Worm (Caenorhabditis elegans) whole organism, L2 larva: ENCODE measurements around the gene atz-1.

ENCODE experiments used
- C34F6.9 ChIP-seq: fragments of 150-350 bp; optimal IDR thresholded peaks from 2 replicates; lab custom pipeline; 2014; ENCODE audit warnings: missing biosample characterization, missing genetic modification characterization
- F13H6.1 ChIP-seq: sonication (generic microtip); optimal IDR thresholded peaks from 2 replicates; lab custom pipeline; 2016; ENCODE audit warnings: missing genetic modification characterization, missing compliant biosample characterization
- R02D3.7 ChIP-seq: fragments of 150-350 bp; optimal IDR thresholded peaks from 2 replicates; lab custom pipeline; 2014; ENCODE audit warnings: missing biosample characterization, missing genetic modification characterization
- ZK546.5 ChIP-seq: sonication (generic microtip); optimal IDR thresholded peaks from 2 replicates; lab custom pipeline; 2017; ENCODE audit warnings: missing biosample characterization, missing genetic modification characterization
- alr-1 ChIP-seq: fragments of 150-350 bp; optimal IDR thresholded peaks from 2 replicates; lab custom pipeline; 2014; ENCODE audit warnings: missing biosample characterization, missing genetic modification characterization
- ama-1 ChIP-seq: fragments of 150-350 bp; optimal IDR thresholded peaks from 2 replicates; lab custom pipeline; 2018; ENCODE audit warnings: inconsistent platforms
- blmp-1 ChIP-seq: sonication (generic microtip); optimal IDR thresholded peaks from 2 replicates; lab custom pipeline; 2017; ENCODE audit warnings: missing genetic modification characterization, mild to moderate bottlenecking, missing compliant biosample characterization, antibody characterized with exemption, moderate library complexity; ENCODE audit not compliant: insufficient read depth
- ceh-16 ChIP-seq: fragments of 150-350 bp; optimal IDR thresholded peaks from 2 replicates; lab custom pipeline; 2014; ENCODE audit warnings: missing biosample characterization, missing genetic modification characterization
- crh-2 ChIP-seq: sonication (generic microtip); optimal IDR thresholded peaks from 2 replicates; lab custom pipeline; 2017; ENCODE audit warnings: missing biosample characterization, missing genetic modification characterization
- dmd-4 ChIP-seq: sonication (generic microtip); optimal IDR thresholded peaks from 2 replicates; lab custom pipeline; 2017; ENCODE audit warnings: missing biosample characterization, missing genetic modification characterization
- egl-27 ChIP-seq: sonication (generic microtip); optimal IDR thresholded peaks from 3 replicates; lab custom pipeline; 2017; ENCODE audit warnings: missing biosample characterization, missing genetic modification reagents, missing genetic modification characterization
- elt-1 ChIP-seq: fragments of 150-350 bp; optimal IDR thresholded peaks from 2 replicates; lab custom pipeline; 2014; ENCODE audit warnings: missing biosample characterization, missing genetic modification characterization
- lin-11 ChIP-seq: fragments of 150-350 bp; sonication (generic microtip); optimal IDR thresholded peaks from 2 replicates; lab custom pipeline; 2014; ENCODE audit warnings: missing biosample characterization, missing genetic modification characterization, inconsistent platforms, mixed read lengths
- lin-13 ChIP-seq: fragments of 150-350 bp; optimal IDR thresholded peaks from 2 replicates; lab custom pipeline; 2014; ENCODE audit warnings: missing biosample characterization, missing genetic modification reagents, missing genetic modification characterization
- lin-39 ChIP-seq: fragments of 150-350 bp; optimal IDR thresholded peaks from 2 replicates; lab custom pipeline; 2014; ENCODE audit warnings: missing biosample characterization, missing genetic modification reagents, missing genetic modification characterization
- lsy-2 ChIP-seq, 2 experiments: fragments of 150-350 bp in 1 of 2; sonication (generic microtip) in 1 of 2; optimal IDR thresholded peaks; 2 replicates each; lab custom pipeline; 2014 to 2017; ENCODE audit warnings: missing biosample characterization in 2 of 2, missing genetic modification characterization in 2 of 2
- mbf-1 ChIP-seq: sonication (generic microtip); optimal IDR thresholded peaks from 2 replicates; lab custom pipeline; 2017; ENCODE audit warnings: missing biosample characterization, missing genetic modification characterization
- mdl-1 ChIP-seq, 2 experiments: fragments of 150-350 bp in 1 of 2; sonication (generic microtip) in 1 of 2; optimal IDR thresholded peaks; 2 replicates each; lab custom pipeline; 2017; ENCODE audit warnings: missing biosample characterization in 2 of 2, missing genetic modification characterization in 2 of 2
- nhr-11 ChIP-seq: fragments of 150-350 bp; optimal IDR thresholded peaks from 2 replicates; lab custom pipeline; 2014; ENCODE audit warnings: missing biosample characterization, missing genetic modification characterization
- nhr-12 ChIP-seq: fragments of 150-350 bp; optimal IDR thresholded peaks from 2 replicates; lab custom pipeline; 2014; ENCODE audit warnings: missing biosample characterization, missing genetic modification characterization
- nhr-129 ChIP-seq: fragments of 150-350 bp; optimal IDR thresholded peaks from 2 replicates; lab custom pipeline; 2014; ENCODE audit warnings: missing biosample characterization, missing genetic modification characterization
- nhr-21 ChIP-seq: fragments of 150-350 bp; optimal IDR thresholded peaks from 2 replicates; lab custom pipeline; 2014; ENCODE audit warnings: missing biosample characterization, missing genetic modification characterization
- nhr-23 ChIP-seq: fragments of 150-350 bp; optimal IDR thresholded peaks from 2 replicates; lab custom pipeline; 2014; ENCODE audit warnings: missing biosample characterization, missing genetic modification reagents, missing genetic modification characterization
- nhr-237 ChIP-seq: fragments of 150-350 bp; optimal IDR thresholded peaks from 2 replicates; lab custom pipeline; 2014; ENCODE audit warnings: missing biosample characterization, missing genetic modification characterization
- nhr-25 ChIP-seq: fragments of 150-350 bp; sonication (generic microtip); optimal IDR thresholded peaks from 3 replicates; lab custom pipeline; 2014; ENCODE audit warnings: missing biosample characterization, missing genetic modification characterization
- sma-3 ChIP-seq: sonication (generic microtip); optimal IDR thresholded peaks from 2 replicates; lab custom pipeline; 2016; ENCODE audit warnings: missing genetic modification reagents, missing genetic modification characterization, missing compliant biosample characterization
- snpc-4 ChIP-seq: fragments of 150-350 bp; optimal IDR thresholded peaks from 2 replicates; lab custom pipeline; 2014; ENCODE audit warnings: missing biosample characterization, missing genetic modification characterization
- unc-39 ChIP-seq: fragments of 150-350 bp; optimal IDR thresholded peaks from 2 replicates; lab custom pipeline; 2014; ENCODE audit warnings: missing biosample characterization, missing genetic modification characterization
- unc-55 ChIP-seq: fragments of 150-350 bp; sonication (generic microtip); optimal IDR thresholded peaks from 3 replicates; lab custom pipeline; 2014; ENCODE audit warnings: missing biosample characterization, missing genetic modification reagents, missing genetic modification characterization
- zag-1 ChIP-seq: fragments of 150-350 bp; optimal IDR thresholded peaks from 2 replicates; lab custom pipeline; 2014; ENCODE audit warnings: missing biosample characterization, missing genetic modification characterization
- ztf-1 ChIP-seq: fragments of 200-800 bp; sonication (Bioruptor generic); conservative IDR thresholded peaks from 2 replicates; pipeline ENCODE4 v1.3.6; 2022; ENCODE audit warnings: missing genetic modification characterization, missing compliant biosample characterization
- ztf-11 ChIP-seq: sonication (generic microtip); optimal IDR thresholded peaks from 2 replicates; lab custom pipeline; 2017; ENCODE audit warnings: missing biosample characterization, missing genetic modification characterization

atz-1 gene

ce11 chrIV:12360742-12361195, 15.2 kb downstream of the atz-1 start, which contains the start of gene sec-24.2:
Gene sec-24.2 (minus strand): TSS chrIV:12360792.
- peak; percentile 0 for TF ChIP-seq C34F6.9 (tag; lab: Kevin White, UChicago)
- no peak for TF ChIP-seq egl-27 (tag; lab: Kevin White, UChicago)

ce11 chrIV:12359979-12360378, 15.9 kb downstream of the atz-1 start:
- TF ChIP-seq nhr-11 (tag; lab: Kevin White, UChicago) (no peak), alr-1 (tag; lab: Kevin White, UChicago) (no peak), ZK546.5 (tag; lab: Kevin White, UChicago) (no peak), lin-11 (tag; lab: Kevin White, UChicago) (no peak), nhr-25 (tag; lab: Kevin White, UChicago) (no peak), F13H6.1 (no peak)

- no peak for TF ChIP-seq snpc-4 (tag; lab: Kevin White, UChicago)
- TF ChIP-seq ceh-16 (tag; lab: Kevin White, UChicago): no peak
- no peak for TF ChIP-seq crh-2 (tag; lab: Kevin White, UChicago)
- TF ChIP-seq lin-13: no peak
- TF ChIP-seq F13H6.1: no peak
- no peak for TF ChIP-seq alr-1 (tag; lab: Kevin White, UChicago)
- no peak for TF ChIP-seq C34F6.9 (tag; lab: Kevin White, UChicago)
- no peak for TF ChIP-seq mdl-1 (tag; optimal IDR thresholded peaks at IDR 0.05; lab: Kevin White, UChicago)
- no peak for TF ChIP-seq R02D3.7
- no peak for TF ChIP-seq nhr-237 (tag; lab: Kevin White, UChicago)
- no peak for TF ChIP-seq elt-1 (tag; lab: Kevin White, UChicago)
- no peak for TF ChIP-seq unc-39
- TF ChIP-seq ama-1 (lab: Kevin White, UChicago): no peak
These were observed 25.7 kb downstream of the atz-1 start for ce11 chrIV:12350235-12350634.

- peak; percentile 49 for TF ChIP-seq unc-55 (GFP tag; lab: Kevin White, UChicago)
- TF ChIP-seq R02D3.7: no peak
- TF ChIP-seq, all 48 proteins: peak for 1
These were observed 26.3 kb downstream of the atz-1 start, which contains the start of gene best-22 for ce11 chrIV:12349639-12350038. Gene best-22 (plus strand): TSS chrIV:12349939.

ce11 chrIV:12340885-12341284, 35.0 kb downstream of the atz-1 start:
- TF ChIP-seq zag-1 (tag; lab: Kevin White, UChicago): no peak
- no peak for TF ChIP-seq ztf-1 (GFP tag; lab: Robert Waterston, UW)
- TF ChIP-seq nhr-21 (tag; lab: Kevin White, UChicago): no peak

- TF ChIP-seq sma-3 (GFP tag; lab: Kevin White, UChicago): no peak
- no peak for TF ChIP-seq ztf-1 (GFP tag; lab: Robert Waterston, UW)
- TF ChIP-seq R02D3.7: no peak
- TF ChIP-seq lin-39 (tag; lab: Kevin White, UChicago): no peak
- TF ChIP-seq ama-1 (lab: Kevin White, UChicago): no peak
- TF ChIP-seq zag-1 (tag; lab: Kevin White, UChicago): no peak
- TF ChIP-seq blmp-1 (tag; lab: Kevin White, UChicago): no peak
- no peak for TF ChIP-seq nhr-12 (tag; lab: Kevin White, UChicago)
- no peak for TF ChIP-seq nhr-129 (tag; lab: Kevin White, UChicago)
- TF ChIP-seq nhr-237 (tag; lab: Kevin White, UChicago): no peak
- TF ChIP-seq mbf-1: no peak
- no peak for TF ChIP-seq nhr-23 (tag; lab: Kevin White, UChicago)
- no peak for TF ChIP-seq unc-55 (GFP tag; lab: Kevin White, UChicago)
- no peak for TF ChIP-seq alr-1 (tag; lab: Kevin White, UChicago)
- TF ChIP-seq lsy-2 (tag; optimal IDR thresholded peaks at IDR 0.05; lab: Kevin White, UChicago): no peak
- TF ChIP-seq nhr-21 (tag; lab: Kevin White, UChicago): no peak
- TF ChIP-seq ztf-11: no peak
- TF ChIP-seq dmd-4 (tag; lab: Kevin White, UChicago): no peak
These were observed 38.9 kb downstream of the atz-1 start, which contains the start of the genes F19B6.10 and wht-5 for ce11 chrIV:12336893-12337627. Gene F19B6.10 (plus strand): TSS chrIV:12337193. Gene wht-5 (plus strand): TSS chrIV:12337577.
